Fruit fly (Drosophila melanogaster): ENCODE measurements around the gene p.

DNA sequence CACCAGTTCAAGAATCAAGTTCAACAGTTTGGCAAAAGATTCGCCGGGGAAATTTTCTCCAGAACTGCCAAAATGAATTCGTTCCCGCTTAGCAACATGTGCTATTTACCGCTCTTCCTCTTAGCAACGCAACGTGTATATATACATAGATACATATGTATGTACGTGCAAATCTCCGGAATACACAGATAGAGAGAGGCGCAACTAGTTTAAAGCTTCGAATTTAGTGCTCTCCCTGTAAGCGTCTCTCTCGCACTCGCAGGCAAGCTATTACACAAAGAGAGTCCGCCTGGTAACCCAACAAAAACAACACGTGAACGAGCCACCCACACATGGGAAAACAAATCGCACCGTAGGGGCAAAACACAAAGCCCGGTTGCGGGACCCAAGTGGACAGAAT, 11.8 kb downstream of the p start:
- no peak for TF ChIP-seq pan (optimal IDR thresholded peaks at IDR 0.05)
- no peak for TF ChIP-seq CG8478 (optimal IDR thresholded peaks at IDR 0.05)
- no peak for TF ChIP-seq usp (GFP tag; optimal IDR thresholded peaks at IDR 0.05)
- no peak for TF ChIP-seq EcR (GFP tag; optimal IDR thresholded peaks at IDR 0.05)
